Worm (Caenorhabditis elegans) whole organism, early embryonic: ENCODE data around the gene snap-1.

Source experiments
- F13C5.2 ChIP-seq: sonication (generic microtip); optimal IDR thresholded peaks from 2 replicates; lab custom pipeline; 2017; ENCODE audit warnings: mild to moderate bottlenecking, missing genetic modification characterization, inconsistent platforms, missing compliant biosample characterization
- aly-1 ChIP-seq: sonication (generic microtip); optimal IDR thresholded peaks from 2 replicates; lab custom pipeline; 2016; ENCODE audit warnings: missing genetic modification characterization, missing compliant biosample characterization
- ama-1 ChIP-seq: fragments of 150-350 bp; optimal IDR thresholded peaks from 2 replicates; lab custom pipeline; 2014
- ceh-36 ChIP-seq: sonication (generic microtip); optimal IDR thresholded peaks from 2 replicates; lab custom pipeline; 2016; ENCODE audit warnings: missing genetic modification characterization, inconsistent platforms, missing compliant biosample characterization
- flt-1 ChIP-seq: fragments of 200-800 bp; sonication (Bioruptor generic); IDR thresholded peaks from 2 replicates; pipeline ENCODE4 v1.3.6; 2022; ENCODE audit warnings: missing genetic modification characterization, missing compliant biosample characterization
- pes-1 ChIP-seq: fragments of 200-800 bp; sonication (Bioruptor generic); IDR thresholded peaks from 2 replicates; pipeline ENCODE4 v1.3.6; 2022; ENCODE audit warnings: missing genetic modification reagents, missing genetic modification characterization, missing compliant biosample characterization
- tbx-37 ChIP-seq: fragments of 200-800 bp; sonication (Bioruptor generic); conservative IDR thresholded peaks from 2 replicates; pipeline ENCODE4 v1.3.6; 2022; ENCODE audit warnings: missing genetic modification reagents, missing genetic modification characterization, missing compliant biosample characterization

DNA sequence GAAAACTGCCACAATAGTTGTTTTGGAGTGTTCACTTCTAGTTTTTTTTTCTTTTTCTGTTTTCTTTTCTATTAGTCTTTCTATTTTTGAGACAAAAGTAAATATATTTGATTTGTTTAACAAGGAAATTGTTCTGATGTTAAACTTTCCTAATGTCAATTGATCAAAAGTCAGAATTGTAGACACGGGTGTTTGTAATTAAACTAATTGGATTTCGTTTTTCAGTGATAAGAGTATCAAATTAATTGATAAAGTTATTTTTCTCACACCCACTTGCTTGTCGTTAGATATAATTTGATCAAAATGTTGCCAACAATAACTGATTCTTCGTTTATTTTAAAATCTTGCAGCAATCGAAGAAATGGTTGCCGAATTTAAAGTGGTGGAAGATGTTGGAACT is 32.8 kb downstream of the snap-1 start:
- TF ChIP-seq ama-1 (lab: Kevin White, UChicago) (no peak), F13C5.2 (tag; lab: Kevin White, UChicago) (no peak), pes-1 (GFP tag; lab: Robert Waterston, UW) (no peak), ceh-36 (tag; lab: Kevin White, UChicago) (no peak), tbx-37 (GFP tag; lab: Robert Waterston, UW) (no peak), flt-1 (GFP tag; lab: Robert Waterston, UW) (no peak), aly-1 (no peak)
